Fruit fly (Drosophila melanogaster) whole organism, embryonic: ENCODE data around the gene CG43675.

Experiments used
- Bgb ChIP-seq: fragments of 200-800 bp; sonication (Bioruptor generic); IDR thresholded peaks from 2 replicates; pipeline ENCODE4 v1.3.6; 2022; ENCODE audit warnings: missing biosample characterization, missing genetic modification characterization; ENCODE audit not compliant: partially characterized antibody
- BtbVII ChIP-seq: fragments of 200-800 bp; sonication (Bioruptor generic); optimal IDR thresholded peaks from 3 replicates; lab custom pipeline; 2017; ENCODE audit warnings: missing biosample characterization, mild to moderate bottlenecking, missing genetic modification characterization
- CG13624 ChIP-seq: fragments of 200-800 bp; sonication (Bioruptor generic); optimal IDR thresholded peaks from 2 replicates; lab custom pipeline; 2016; ENCODE audit warnings: missing biosample characterization, missing genetic modification characterization
- CG1529 ChIP-seq: fragments of 200-800 bp; sonication (Bioruptor generic); optimal IDR thresholded peaks from 3 replicates; lab custom pipeline; 2018; ENCODE audit warnings: missing biosample characterization, missing genetic modification characterization
- CG16779 ChIP-seq: fragments of 200-800 bp; sonication (Bioruptor generic); IDR thresholded peaks from 2 replicates; pipeline ENCODE4 v1.3.6; 2022; ENCODE audit warnings: missing biosample characterization, missing genetic modification characterization
- CG17361 ChIP-seq: fragments of 200-800 bp; sonication (Bioruptor generic); IDR thresholded peaks from 3 replicates; pipeline ENCODE4 v1.3.6; 2022; ENCODE audit warnings: missing biosample characterization, missing genetic modification characterization
- CG17568 ChIP-seq: fragments of 200-800 bp; sonication (Bioruptor generic); optimal IDR thresholded peaks from 2 replicates; lab custom pipeline; 2018; ENCODE audit warnings: missing biosample characterization, mild to moderate bottlenecking, missing genetic modification characterization, moderate library complexity
- CG18011 ChIP-seq: fragments of 200-800 bp; sonication (Bioruptor generic); optimal IDR thresholded peaks from 2 replicates; lab custom pipeline; 2017; ENCODE audit warnings: missing biosample characterization, missing genetic modification characterization, mild to moderate bottlenecking, moderate library complexity, missing genotype
- CG1832 ChIP-seq: fragments of 200-800 bp; sonication (Bioruptor generic); optimal IDR thresholded peaks from 2 replicates; lab custom pipeline; 2017; ENCODE audit warnings: missing biosample characterization, mild to moderate bottlenecking, missing genetic modification characterization, inconsistent platforms
- CG18764 ChIP-seq: fragments of 200-800 bp; sonication (Bioruptor generic); optimal IDR thresholded peaks from 3 replicates; lab custom pipeline; 2016; ENCODE audit warnings: missing biosample characterization, missing genetic modification characterization
- CG3281 ChIP-seq: fragments of 200-800 bp; sonication (Bioruptor generic); optimal IDR thresholded peaks from 3 replicates; lab custom pipeline; 2017; ENCODE audit warnings: missing biosample characterization, mild to moderate bottlenecking, missing genetic modification characterization
- CG33557 ChIP-seq: fragments of 200-800 bp; sonication (Bioruptor generic); optimal IDR thresholded peaks from 2 replicates; lab custom pipeline; 2019; ENCODE audit warnings: missing biosample characterization, mild to moderate bottlenecking, missing genetic modification characterization, moderate library complexity
- CG34422 ChIP-seq: fragments of 200-800 bp; sonication (Bioruptor generic); IDR thresholded peaks from 3 replicates; pipeline ENCODE4 v1.3.6; 2022; ENCODE audit warnings: missing biosample characterization, missing genetic modification characterization
- CG6791 ChIP-seq: fragments of 200-800 bp; sonication (Bioruptor generic); IDR thresholded peaks from 3 replicates; pipeline ENCODE4 v1.3.6; 2022; ENCODE audit warnings: missing biosample characterization, missing genetic modification characterization; ENCODE audit not compliant: partially characterized antibody
- CG7963 ChIP-seq: fragments of 200-800 bp; sonication (Bioruptor generic); IDR thresholded peaks from 3 replicates; pipeline ENCODE4 v1.3.6; 2022; ENCODE audit warnings: missing biosample characterization, missing genetic modification characterization; ENCODE audit not compliant: partially characterized antibody
- CG7987 ChIP-seq: fragments of 200-800 bp; sonication (Bioruptor generic); optimal IDR thresholded peaks from 2 replicates; lab custom pipeline; 2018; ENCODE audit warnings: missing biosample characterization, mild to moderate bottlenecking, missing genetic modification characterization, moderate library complexity
- CG8359 ChIP-seq: fragments of 200-800 bp; sonication (Bioruptor generic); optimal IDR thresholded peaks from 2 replicates; lab custom pipeline; 2017; ENCODE audit warnings: missing biosample characterization, mild to moderate bottlenecking, missing genetic modification characterization, borderline replicate concordance
- CG9215 ChIP-seq: fragments of 200-800 bp; sonication (Bioruptor generic); IDR thresholded peaks from 2 replicates; pipeline ENCODE4 v1.3.6; 2022; ENCODE audit warnings: missing biosample characterization, missing genetic modification characterization
- CG9727 ChIP-seq: fragments of 200-800 bp; sonication (Bioruptor generic); optimal IDR thresholded peaks from 3 replicates; lab custom pipeline; 2017; ENCODE audit warnings: missing biosample characterization, mild to moderate bottlenecking, missing genetic modification characterization
- CHES-1-like ChIP-seq: fragments of 200-800 bp; sonication (Bioruptor generic); optimal IDR thresholded peaks from 2 replicates; lab custom pipeline; 2016; ENCODE audit warnings: missing biosample characterization, missing genetic modification characterization
- CrebB ChIP-seq: fragments of 200-800 bp; sonication (Bioruptor generic); optimal IDR thresholded peaks from 3 replicates; lab custom pipeline; 2018; ENCODE audit warnings: missing biosample characterization, mild to moderate bottlenecking, missing genetic modification characterization
- E2f2 ChIP-seq: fragments of 200-800 bp; sonication (Bioruptor generic); IDR thresholded peaks from 2 replicates; pipeline ENCODE4 v1.3.6; 2022; ENCODE audit warnings: missing biosample characterization, missing genetic modification characterization
- Elba2 ChIP-seq: fragments of 200-800 bp; sonication (Bioruptor generic); optimal IDR thresholded peaks from 3 replicates; lab custom pipeline; 2016; ENCODE audit warnings: missing biosample characterization, missing genetic modification characterization
- Fer3 ChIP-seq: fragments of 200-800 bp; sonication (Bioruptor generic); optimal IDR thresholded peaks from 2 replicates; lab custom pipeline; 2018; ENCODE audit warnings: missing biosample characterization, mild to moderate bottlenecking, missing genetic modification characterization, moderate library complexity
- HLH3B ChIP-seq: fragments of 200-800 bp; sonication (Bioruptor generic); IDR thresholded peaks from 2 replicates; pipeline ENCODE4 v1.3.6; 2022; ENCODE audit warnings: missing biosample characterization, missing genetic modification characterization
- MBD-R2 ChIP-seq: fragments of 200-800 bp; sonication (Bioruptor generic); IDR thresholded peaks from 2 replicates; pipeline ENCODE4 v1.3.6; 2022; ENCODE audit warnings: missing biosample characterization, missing genetic modification characterization
- Mrtf ChIP-seq: fragments of 200-800 bp; sonication (Bioruptor generic); IDR thresholded peaks from 3 replicates; pipeline ENCODE4 v1.3.6; 2022; ENCODE audit warnings: missing biosample characterization, missing genetic modification characterization
- Nf-YB ChIP-seq: fragments of 200-800 bp; sonication (Bioruptor generic); optimal IDR thresholded peaks from 3 replicates; lab custom pipeline; 2019; ENCODE audit warnings: missing biosample characterization, mild to moderate bottlenecking, missing genetic modification characterization, moderate library complexity
- Ptx1 ChIP-seq: fragments of 200-800 bp; sonication (Bioruptor generic); IDR thresholded peaks from 2 replicates; pipeline ENCODE4 v1.3.6; 2022; ENCODE audit warnings: missing biosample characterization, missing genetic modification characterization
- Side ChIP-seq: fragments of 200-800 bp; sonication (Bioruptor generic); optimal IDR thresholded peaks from 2 replicates; lab custom pipeline; 2016; ENCODE audit warnings: missing biosample characterization, missing genetic modification characterization
- Usf ChIP-seq: fragments of 200-800 bp; sonication (Bioruptor generic); optimal IDR thresholded peaks from 2 replicates; lab custom pipeline; 2017; ENCODE audit warnings: missing genotype, missing biosample characterization, missing genetic modification characterization
- Xbp1 ChIP-seq: fragments of 200-800 bp; sonication (Bioruptor generic); optimal IDR thresholded peaks from 3 replicates; lab custom pipeline; 2016; ENCODE audit warnings: missing biosample characterization, mild to moderate bottlenecking, missing genetic modification characterization
- ara ChIP-seq: fragments of 200-800 bp; sonication (Bioruptor generic); IDR thresholded peaks from 2 replicates; pipeline ENCODE4 v1.3.6; 2022; ENCODE audit warnings: missing biosample characterization, missing genetic modification characterization
- ash1 ChIP-seq: fragments of 200-800 bp; sonication (Bioruptor generic); optimal IDR thresholded peaks from 2 replicates; lab custom pipeline; 2018; ENCODE audit warnings: missing biosample characterization, mild to moderate bottlenecking, missing genetic modification characterization
- bcd ChIP-seq: fragments of 200-800 bp; sonication (Bioruptor generic); optimal IDR thresholded peaks from 2 replicates; lab custom pipeline; 2017; ENCODE audit warnings: missing biosample characterization, mild to moderate bottlenecking, missing genetic modification characterization
- chif ChIP-seq, 2 experiments: fragments of 200-800 bp; sonication (Bioruptor generic); optimal IDR thresholded peaks; 3 replicates each; lab custom pipeline; 2016; ENCODE audit warnings: missing biosample characterization in 2 of 2, missing genetic modification characterization in 2 of 2
- chn ChIP-seq: fragments of 200-800 bp; sonication (Bioruptor generic); optimal IDR thresholded peaks from 2 replicates; lab custom pipeline; 2016; ENCODE audit warnings: missing biosample characterization, missing genetic modification characterization
- corto ChIP-seq: fragments of 200-800 bp; sonication (Bioruptor generic); optimal IDR thresholded peaks from 2 replicates; lab custom pipeline; 2016; ENCODE audit warnings: missing biosample characterization, mild to moderate bottlenecking, missing genetic modification characterization, moderate library complexity
- esg ChIP-seq: fragments of 200-800 bp; sonication (Bioruptor generic); conservative IDR thresholded peaks from 2 replicates; pipeline ENCODE4 v1.3.6; 2022; ENCODE audit warnings: missing biosample characterization, missing genetic modification characterization
- fd96Cb ChIP-seq: fragments of 200-800 bp; sonication (Bioruptor generic); optimal IDR thresholded peaks from 2 replicates; lab custom pipeline; 2018; ENCODE audit warnings: missing biosample characterization, mild to moderate bottlenecking, missing genetic modification characterization, moderate library complexity
- ftz-f1 ChIP-seq: fragments of 200-800 bp; sonication (Bioruptor generic); optimal IDR thresholded peaks from 2 replicates; lab custom pipeline; 2016; ENCODE audit warnings: missing biosample characterization, missing genetic modification characterization
- mirr ChIP-seq: fragments of 200-800 bp; sonication (Bioruptor generic); optimal IDR thresholded peaks from 3 replicates; lab custom pipeline; 2018; ENCODE audit warnings: missing biosample characterization, mild to moderate bottlenecking, missing genetic modification characterization
- mld ChIP-seq: fragments of 200-800 bp; sonication (Bioruptor generic); IDR thresholded peaks from 3 replicates; pipeline ENCODE4 v1.3.6; 2022; ENCODE audit warnings: missing biosample characterization, missing genetic modification characterization; ENCODE audit not compliant: partially characterized antibody
- otp ChIP-seq: fragments of 200-800 bp; sonication (Bioruptor generic); IDR thresholded peaks from 3 replicates; pipeline ENCODE4, ENCODE4 v1.3.6; 2022; ENCODE audit warnings: missing biosample characterization, missing genetic modification characterization
- pb ChIP-seq: fragments of 200-800 bp; sonication (Bioruptor generic); optimal IDR thresholded peaks from 3 replicates; lab custom pipeline; 2016; ENCODE audit warnings: missing biosample characterization, missing genetic modification characterization
- pum ChIP-seq: fragments of 200-800 bp; sonication (Bioruptor generic); optimal IDR thresholded peaks from 2 replicates; lab custom pipeline; 2016; ENCODE audit warnings: missing biosample characterization, missing genetic modification characterization
- run ChIP-seq: fragments of 200-800 bp; sonication (Bioruptor generic); optimal IDR thresholded peaks from 3 replicates; lab custom pipeline; 2018; ENCODE audit warnings: missing biosample characterization, mild to moderate bottlenecking, missing genetic modification characterization
- tap ChIP-seq: fragments of 200-800 bp; optimal IDR thresholded peaks from 3 replicates; lab custom pipeline; 2019; ENCODE audit warnings: missing biosample characterization, mild to moderate bottlenecking, missing genetic modification characterization, moderate library complexity
- yki ChIP-seq: fragments of >200 bp; optimal IDR thresholded peaks from 3 replicates; lab custom pipeline; 2018
- z ChIP-seq: fragments of 200-800 bp; sonication (Bioruptor generic); IDR thresholded peaks from 3 replicates; pipeline ENCODE4 v1.3.6; 2022; ENCODE audit warnings: missing biosample characterization, missing genetic modification characterization
- zen ChIP-seq: fragments of 200-800 bp; sonication (Bioruptor generic); optimal IDR thresholded peaks from 3 replicates; lab custom pipeline; 2018; ENCODE audit warnings: missing biosample characterization, mild to moderate bottlenecking, missing genetic modification characterization, moderate library complexity

Gene CG43675

DNA sequence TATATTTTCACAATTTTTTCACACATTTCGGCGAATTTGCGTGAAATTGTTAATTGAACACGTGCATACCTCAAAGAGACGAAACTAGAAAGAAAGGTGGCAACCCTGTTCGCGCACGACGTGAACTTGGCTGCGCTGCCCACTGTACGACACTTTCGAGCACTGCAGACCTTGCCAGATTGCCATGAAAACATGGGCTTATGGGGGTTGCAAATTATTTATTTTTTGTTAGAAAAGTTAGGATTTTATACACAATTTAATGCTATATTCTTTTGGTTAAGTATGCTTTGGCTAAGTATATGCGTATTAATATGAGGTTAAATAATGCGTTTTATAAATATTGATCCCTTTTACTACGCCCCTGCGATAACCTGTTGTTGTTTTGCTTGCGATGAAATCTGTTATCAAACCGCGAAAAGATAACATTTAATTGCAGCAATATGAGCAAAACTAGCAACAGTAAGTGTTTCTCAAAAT lies 45.9 kb downstream of the CG43675 start, which contains the start of the genes RpL34b and CG8132 (continued):
- peak; percentile 94 for TF ChIP-seq CrebB (tag; lab: Kevin White, UChicago)
- TF ChIP-seq CG9215, result peak; percentile 95
- TF ChIP-seq corto, result peak; percentile 88
- peak; percentile 91 for TF ChIP-seq pb
- peak; percentile 95 for TF ChIP-seq Usf (GFP tag; lab: Kevin White, UChicago)
- TF ChIP-seq Xbp1 (GFP tag; lab: Kevin White, UChicago), result peak; percentile 97
- TF ChIP-seq yki, result no peak
- peak; percentile 97 for TF ChIP-seq Ptx1
- TF ChIP-seq Fer3 (tag; lab: Kevin White, UChicago), result peak; percentile 96
- peak; percentile 91 for TF ChIP-seq zen
- peak; percentile 89 for TF ChIP-seq tap (tag; lab: Kevin White, UChicago)
- peak; percentile 95 for TF ChIP-seq ftz-f1 (GFP tag; lab: Kevin White, UChicago)
- TF ChIP-seq ara (GFP tag; lab: Robert Waterston, UW), result peak; percentile 92
- peak; percentile 97 for TF ChIP-seq ash1 (GFP tag; lab: Kevin White, UChicago)
- TF ChIP-seq CG1529, result peak; percentile 90
- peak; percentile 95 for TF ChIP-seq CG17361 (GFP tag; lab: Robert Waterston, UW)
- peak; percentile 95 for TF ChIP-seq run (tag; lab: Kevin White, UChicago)
- peak; percentile 94 to 97 for TF ChIP-seq chif (GFP tag; optimal IDR thresholded peaks at IDR 0.05; lab: Kevin White, UChicago)
- peak; percentile 94 for TF ChIP-seq Mrtf
- peak; percentile 80 for TF ChIP-seq CG8359 (GFP tag; lab: Kevin White, UChicago)
- TF ChIP-seq CG17568, result no peak
- TF ChIP-seq chn (GFP tag; lab: Kevin White, UChicago), result peak; percentile 97
- TF ChIP-seq otp, result peak; percentile 94
- peak; percentile 97 for TF ChIP-seq CG13624 (GFP tag; lab: Kevin White, UChicago)
- peak; percentile 93 for TF ChIP-seq HLH3B
- peak; percentile 87 for TF ChIP-seq CG18011 (GFP tag; lab: Kevin White, UChicago)
- peak; percentile 98 for TF ChIP-seq mirr
- peak; percentile 64; the same call in 1 of the 3 replicates for TF ChIP-seq z
- no peak for TF ChIP-seq CG7963
- peak; percentile 87 for TF ChIP-seq esg
- TF ChIP-seq Elba2 (GFP tag; lab: Kevin White, UChicago), result peak; percentile 88
- TF ChIP-seq Side (GFP tag; lab: Kevin White, UChicago), result peak; percentile 95
- TF ChIP-seq Bgb, result peak; percentile 61
- TF ChIP-seq CG9727, result peak; percentile 96
- TF ChIP-seq CG33557 (GFP tag; lab: Kevin White, UChicago), result peak; percentile 94
- TF ChIP-seq CG1832, result no peak
- peak; percentile 97 for TF ChIP-seq MBD-R2 (GFP tag; lab: Robert Waterston, UW)
- peak; percentile 90 for TF ChIP-seq BtbVII (GFP tag; lab: Kevin White, UChicago)
- TF ChIP-seq CHES-1-like (GFP tag; lab: Kevin White, UChicago), result peak; percentile 96
- TF ChIP-seq mld (GFP tag; lab: Robert Waterston, UW), result no peak
- TF ChIP-seq bcd (GFP tag; lab: Kevin White, UChicago), result peak; percentile 97
- peak; percentile 83 for TF ChIP-seq CG16779 (GFP tag; lab: Robert Waterston, UW)
- peak; percentile 78 for TF ChIP-seq E2f2 (GFP tag; lab: Robert Waterston, UW)
- peak; percentile 98 for TF ChIP-seq pum (GFP tag; lab: Kevin White, UChicago)
- TF ChIP-seq CG7987 (GFP tag; lab: Kevin White, UChicago), result peak; percentile 98
- TF ChIP-seq CG34422, result peak; percentile 96
- peak; percentile 81 for TF ChIP-seq Nf-YB (GFP tag; lab: Kevin White, UChicago)
- TF ChIP-seq CG3281, result peak; percentile 94
- TF ChIP-seq CG18764 (GFP tag; lab: Kevin White, UChicago), result peak; percentile 94
- peak; percentile 90 for TF ChIP-seq fd96Cb (tag; lab: Kevin White, UChicago)
- no peak; the same call in 2 of the 3 replicates for TF ChIP-seq CG6791 (GFP tag; lab: Robert Waterston, UW)
